Fruit fly (Drosophila melanogaster): ENCODE data around the gene CG45012.

The CG45012 gene

dm6 chr2L:11834308-11834707, at the start of gene CG45012:
Gene CG45012, plus strand, starts transcription at chr2L:11834608.
- no peak for TF ChIP-seq Eip75B (GFP tag; optimal IDR thresholded peaks at IDR 0.05)
- no peak for TF ChIP-seq cyc (GFP tag; optimal IDR thresholded peaks at IDR 0.05)
- TF ChIP-seq Hr38 (GFP tag; optimal IDR thresholded peaks at IDR 0.05), result no peak
- TF ChIP-seq CG7368 (GFP tag; optimal IDR thresholded peaks at IDR 0.05), result no peak
- TF ChIP-seq CG4318 (GFP tag; optimal IDR thresholded peaks at IDR 0.05), result no peak
- no peak for TF ChIP-seq eg (GFP tag; IDR thresholded peaks at IDR 0.05)
- TF ChIP-seq Met (GFP tag; optimal IDR thresholded peaks at IDR 0.05), result no peak
- TF ChIP-seq CG6276 (GFP tag; optimal IDR thresholded peaks at IDR 0.05), result no peak
- no peak for TF ChIP-seq dac (GFP tag; optimal IDR thresholded peaks at IDR 0.05)
- TF ChIP-seq OdsH (GFP tag; optimal IDR thresholded peaks at IDR 0.05), result no peak
- TF ChIP-seq Lpt (GFP tag; optimal IDR thresholded peaks at IDR 0.05), result no peak
- TF ChIP-seq vri (GFP tag; optimal IDR thresholded peaks at IDR 0.05), result no peak
- TF ChIP-seq fd85E (GFP tag; optimal IDR thresholded peaks at IDR 0.05), result no peak
- no peak for TF ChIP-seq dsx (GFP tag; optimal IDR thresholded peaks at IDR 0.05; ENCODE audit: poor library complexity, severe bottlenecking)
- no peak for TF ChIP-seq fkh (GFP tag; optimal IDR thresholded peaks at IDR 0.05)
- no peak for TF ChIP-seq fd59A (GFP tag; optimal IDR thresholded peaks at IDR 0.05)
- no peak for TF ChIP-seq Sox15 (GFP tag; optimal IDR thresholded peaks at IDR 0.05)
- TF ChIP-seq lz (GFP tag; optimal IDR thresholded peaks at IDR 0.05), result no peak
- no peak for TF ChIP-seq Sox14 (GFP tag; optimal IDR thresholded peaks at IDR 0.05)

- TF ChIP-seq OdsH (GFP tag; optimal IDR thresholded peaks at IDR 0.05) (no peak), CG31627 (GFP tag; optimal IDR thresholded peaks at IDR 0.05) (no peak), CG9139 (GFP tag; optimal IDR thresholded peaks at IDR 0.05) (no peak), CG4318 (GFP tag; optimal IDR thresholded peaks at IDR 0.05) (no peak), Smox (GFP tag; optimal IDR thresholded peaks at IDR 0.05) (no peak), achi (GFP tag; optimal IDR thresholded peaks at IDR 0.05) (no peak), Sox102F (GFP tag; optimal IDR thresholded peaks at IDR 0.05) (no peak), lz (GFP tag; optimal IDR thresholded peaks at IDR 0.05) (no peak), Eip75B (GFP tag; optimal IDR thresholded peaks at IDR 0.05) (no peak), Sox14 (GFP tag; optimal IDR thresholded peaks at IDR 0.05) (no peak), Blimp-1 (GFP tag; optimal IDR thresholded peaks at IDR 0.05) (no peak), acj6 (GFP tag; optimal IDR thresholded peaks at IDR 0.05) (no peak), CG11902 (GFP tag; optimal IDR thresholded peaks at IDR 0.05) (no peak), cyc (GFP tag; optimal IDR thresholded peaks at IDR 0.05) (no peak), Eip78C (GFP tag) (no peak), CG3919 (GFP tag; optimal IDR thresholded peaks at IDR 0.05) (no peak), topi (GFP tag; optimal IDR thresholded peaks at IDR 0.05) (no peak), spab (GFP tag; optimal IDR thresholded peaks at IDR 0.05) (no peak)
These were observed 46.4 kb upstream of the CG45012 start, which contains the start of gene CG14931 for dm6 chr2L:11788034-11788433. Gene CG14931, plus strand, starts transcription at chr2L:11788334.

- no peak for TF ChIP-seq CG32006 (GFP tag; optimal IDR thresholded peaks at IDR 0.05)
- TF ChIP-seq Smox (GFP tag; optimal IDR thresholded peaks at IDR 0.05), result no peak
- TF ChIP-seq Eip93F (GFP tag; optimal IDR thresholded peaks at IDR 0.05), result no peak
- TF ChIP-seq CG10669 (GFP tag; optimal IDR thresholded peaks at IDR 0.05), result no peak
- no peak for TF ChIP-seq Hr38 (GFP tag; optimal IDR thresholded peaks at IDR 0.05)
- TF ChIP-seq esn (GFP tag; optimal IDR thresholded peaks at IDR 0.05), result no peak
- no peak for TF ChIP-seq CG6792 (GFP tag; optimal IDR thresholded peaks at IDR 0.05)
- TF ChIP-seq CG34406 (GFP tag; optimal IDR thresholded peaks at IDR 0.05), result no peak
- TF ChIP-seq CG6808 (GFP tag; optimal IDR thresholded peaks at IDR 0.05), result no peak
- TF ChIP-seq CG4318 (GFP tag; optimal IDR thresholded peaks at IDR 0.05), result no peak
- TF ChIP-seq OdsH (GFP tag; optimal IDR thresholded peaks at IDR 0.05), result no peak
- no peak for TF ChIP-seq CG8119 (GFP tag; IDR thresholded peaks at IDR 0.05)
- no peak for TF ChIP-seq CG11762 (GFP tag; optimal IDR thresholded peaks at IDR 0.05; ENCODE audit: insufficient read depth)
- TF ChIP-seq Ets96B (tag; optimal IDR thresholded peaks at IDR 0.05), result no peak
- no peak for TF ChIP-seq Gug (GFP tag; IDR thresholded peaks at IDR 0.05)
These were observed 44.7 kb upstream of the CG45012 start, which contains the start of gene CG14932 for dm6 chr2L:11789690-11790089. Gene CG14932, plus strand, starts transcription at chr2L:11789919.
